Worm (Caenorhabditis elegans): ENCODE results near the gene Y70C5B.2.

- TF ChIP-seq ceh-58 (GFP tag; IDR thresholded peaks at IDR 0.05) (no peak), F49E8.2 (tag; optimal IDR thresholded peaks at IDR 0.05; ENCODE audit: insufficient read depth) (no peak), ztf-6 (GFP tag; IDR thresholded peaks at IDR 0.05) (no peak), nhr-179 (tag; optimal IDR thresholded peaks at IDR 0.05) (no peak), aptf-2 (GFP tag; conservative IDR thresholded peaks at IDR 0.05) (no peak), T26A5.8 (tag; optimal IDR thresholded peaks at IDR 0.05) (no peak), ccch-3 (GFP tag; optimal IDR thresholded peaks at IDR 0.05) (no peak)
These were observed 15.3 kb downstream of the Y70C5B.2 start, which contains the start of gene W06G6.17 for ce11 chrV:16645201-16645940.

Measured in whole organism, young adult.